Fruit fly (Drosophila melanogaster) whole organism, embryonic: Measurements from ENCODE around the gene tth.
A peak's percentile ranks its signal among the peaks of the same experiment; 100 is the strongest.

Experiments used
- Atf6 ChIP-seq: fragments of 200-800 bp; sonication (Bioruptor generic); IDR thresholded peaks from 2 replicates; pipeline ENCODE4 v1.3.6; 2022; ENCODE audit warnings: missing biosample characterization, missing genetic modification characterization
- Blimp-1 ChIP-seq: fragments of 200-800 bp; sonication (Bioruptor generic); optimal IDR thresholded peaks from 3 replicates; lab custom pipeline; 2018; ENCODE audit warnings: missing biosample characterization, missing genetic modification characterization, mild to moderate bottlenecking, moderate library complexity, missing genetic modification reagents
- CG10267 ChIP-seq: fragments of 200-800 bp; sonication (Bioruptor generic); optimal IDR thresholded peaks from 2 replicates; lab custom pipeline; 2018; ENCODE audit warnings: missing biosample characterization, mild to moderate bottlenecking, missing genetic modification characterization, moderate library complexity
- CG10979 ChIP-seq: fragments of 200-800 bp; sonication (Bioruptor generic); optimal IDR thresholded peaks from 2 replicates; lab custom pipeline; 2018; ENCODE audit warnings: missing biosample characterization, mild to moderate bottlenecking, missing genetic modification characterization, moderate library complexity
- CG13894 ChIP-seq: fragments of 200-800 bp; sonication (Bioruptor generic); optimal IDR thresholded peaks from 3 replicates; lab custom pipeline; 2018; ENCODE audit warnings: missing biosample characterization, mild to moderate bottlenecking, missing genetic modification characterization, moderate library complexity
- CG14860 ChIP-seq: fragments of 200-800 bp; sonication (Bioruptor generic); IDR thresholded peaks from 3 replicates; pipeline ENCODE4 v1.3.6; 2022; ENCODE audit warnings: missing biosample characterization, missing genetic modification characterization; ENCODE audit not compliant: partially characterized antibody
- CG15696 ChIP-seq: fragments of 200-800 bp; sonication (Bioruptor generic); optimal IDR thresholded peaks from 2 replicates; lab custom pipeline; 2019; ENCODE audit warnings: missing biosample characterization, mild to moderate bottlenecking, missing genetic modification characterization, moderate library complexity
- CG1647 ChIP-seq: fragments of 200-800 bp; sonication (Bioruptor generic); optimal IDR thresholded peaks from 3 replicates; lab custom pipeline; 2016; ENCODE audit warnings: missing biosample characterization, missing genetic modification characterization
- CG16815 ChIP-seq: fragments of 200-800 bp; sonication (Bioruptor generic); optimal IDR thresholded peaks from 3 replicates; lab custom pipeline; 2017; ENCODE audit warnings: missing biosample characterization, mild to moderate bottlenecking, missing genetic modification characterization
- CG2875 ChIP-seq: fragments of 200-800 bp; sonication (Bioruptor generic); optimal IDR thresholded peaks from 2 replicates; lab custom pipeline; 2017; ENCODE audit warnings: missing biosample characterization, mild to moderate bottlenecking, missing genetic modification characterization, missing genetic modification reagents
- CG33557 ChIP-seq: fragments of 200-800 bp; sonication (Bioruptor generic); optimal IDR thresholded peaks from 2 replicates; lab custom pipeline; 2019; ENCODE audit warnings: missing biosample characterization, mild to moderate bottlenecking, missing genetic modification characterization, moderate library complexity
- CG3407 ChIP-seq: fragments of 200-800 bp; sonication (Bioruptor generic); optimal IDR thresholded peaks from 2 replicates; lab custom pipeline; 2018; ENCODE audit warnings: missing biosample characterization, mild to moderate bottlenecking, missing genetic modification characterization
- CG4360 ChIP-seq: fragments of 200-800 bp; sonication (Bioruptor generic); IDR thresholded peaks from 2 replicates; pipeline ENCODE4 v1.3.6; 2022; ENCODE audit warnings: missing biosample characterization, missing genetic modification characterization
- CG7786 ChIP-seq: fragments of 200-800 bp; sonication (Bioruptor generic); optimal IDR thresholded peaks from 2 replicates; lab custom pipeline; 2016; ENCODE audit warnings: missing biosample characterization, missing genetic modification characterization
- CG8388 ChIP-seq: fragments of 200-800 bp; sonication (Bioruptor generic); optimal IDR thresholded peaks from 2 replicates; lab custom pipeline; 2019; ENCODE audit warnings: missing biosample characterization, mild to moderate bottlenecking, missing genetic modification characterization, moderate library complexity
- CG8944 ChIP-seq: fragments of 200-800 bp; sonication (Bioruptor generic); optimal IDR thresholded peaks from 3 replicates; lab custom pipeline; 2016; ENCODE audit warnings: missing biosample characterization, missing genetic modification characterization
- Dip3 ChIP-seq: fragments of 200-800 bp; sonication (Bioruptor generic); optimal IDR thresholded peaks from 3 replicates; lab custom pipeline; 2016; ENCODE audit warnings: missing biosample characterization, missing genetic modification characterization
- E2f2 ChIP-seq: fragments of 200-800 bp; sonication (Bioruptor generic); IDR thresholded peaks from 2 replicates; pipeline ENCODE4 v1.3.6; 2022; ENCODE audit warnings: missing biosample characterization, missing genetic modification characterization
- Ets65A ChIP-seq: fragments of 200-800 bp; sonication (Bioruptor generic); peaks from one replicate; lab custom pipeline; 2016; ENCODE audit warnings: missing biosample characterization, missing genetic modification characterization
- Gug ChIP-seq: fragments of 200-800 bp; sonication (Bioruptor generic); IDR thresholded peaks from 4 replicates; pipeline ENCODE4 v1.3.6; 2022; ENCODE audit warnings: missing biosample characterization, missing genetic modification characterization
- Mrtf ChIP-seq: fragments of 200-800 bp; sonication (Bioruptor generic); IDR thresholded peaks from 3 replicates; pipeline ENCODE4 v1.3.6; 2022; ENCODE audit warnings: missing biosample characterization, missing genetic modification characterization
- Nf-YC ChIP-seq: fragments of 200-800 bp; optimal IDR thresholded peaks from 3 replicates; lab custom pipeline; 2019; ENCODE audit warnings: missing biosample characterization, mild to moderate bottlenecking, missing genetic modification characterization, moderate library complexity
- Pdp1 ChIP-seq, 2 experiments: fragments of 200-800 bp; sonication (Bioruptor generic); optimal IDR thresholded peaks; 3 replicates each; lab custom pipeline; 2016; ENCODE audit warnings: missing biosample characterization in 2 of 2, missing genetic modification characterization in 2 of 2, mild to moderate bottlenecking in 1 of 2, moderate library complexity in 1 of 2
- Rfx ChIP-seq: fragments of 200-800 bp; sonication (Bioruptor generic); IDR thresholded peaks from 2 replicates; pipeline ENCODE4 v1.3.6; 2022; ENCODE audit warnings: missing biosample characterization, missing genetic modification characterization
- Sin3A ChIP-seq: fragments of >200 bp; optimal IDR thresholded peaks from 2 replicates; lab custom pipeline; 2018
- Stat92E ChIP-seq, 3 experiments: fragments of >200 bp in 2 of 3; fragments of 200-800 bp in 1 of 3; sonication (Bioruptor generic) in 1 of 3; optimal IDR thresholded peaks; 2 replicates each; lab custom pipeline; 2017 to 2019; ENCODE audit warnings: missing biosample characterization in 3 of 3, missing genetic modification characterization in 3 of 3, mild to moderate bottlenecking in 1 of 3, moderate library complexity in 1 of 3
- ab ChIP-seq: fragments of 200-800 bp; sonication (Bioruptor generic); optimal IDR thresholded peaks from 2 replicates; lab custom pipeline; 2016; ENCODE audit warnings: missing biosample characterization, missing genetic modification characterization
- ash1 ChIP-seq: fragments of 200-800 bp; sonication (Bioruptor generic); optimal IDR thresholded peaks from 2 replicates; lab custom pipeline; 2018; ENCODE audit warnings: missing biosample characterization, mild to moderate bottlenecking, missing genetic modification characterization
- bbx ChIP-seq: fragments of 200-800 bp; sonication (Bioruptor generic); IDR thresholded peaks from 2 replicates; pipeline ENCODE4 v1.3.6; 2022; ENCODE audit warnings: missing biosample characterization, missing genetic modification characterization; ENCODE audit not compliant: partially characterized antibody
- bsh ChIP-seq, 2 experiments: fragments of 200-800 bp; sonication (Bioruptor generic); optimal IDR thresholded peaks; 2 replicates each; lab custom pipeline; 2017 to 2018; ENCODE audit warnings: mild to moderate bottlenecking in 2 of 2, missing biosample characterization in 2 of 2, missing genetic modification characterization in 2 of 2, moderate library complexity in 1 of 2
- cad ChIP-seq: fragments of >200 bp; optimal IDR thresholded peaks from 2 replicates; lab custom pipeline; 2017; ENCODE audit warnings: missing biosample characterization, missing genetic modification characterization
- cato ChIP-seq: fragments of 200-800 bp; sonication (Bioruptor generic); optimal IDR thresholded peaks from 2 replicates; lab custom pipeline; 2016; ENCODE audit warnings: missing biosample characterization, missing genetic modification characterization, borderline replicate concordance
- ci ChIP-seq: fragments of 200-800 bp; sonication (Bioruptor generic); IDR thresholded peaks from 3 replicates; pipeline ENCODE4 v1.3.6; 2022; ENCODE audit warnings: missing biosample characterization, missing genetic modification characterization
- crc ChIP-seq: fragments of 200-800 bp; sonication (Bioruptor generic); optimal IDR thresholded peaks from 2 replicates; lab custom pipeline; 2016; ENCODE audit warnings: missing biosample characterization, missing genetic modification characterization
- danr ChIP-seq: fragments of 200-800 bp; sonication (Bioruptor generic); IDR thresholded peaks from 2 replicates; pipeline ENCODE4 v1.3.6; 2022; ENCODE audit warnings: missing biosample characterization, missing genetic modification characterization
- dpn ChIP-seq, 2 experiments: fragments of 200-800 bp; sonication (Bioruptor generic); optimal IDR thresholded peaks; 3 replicates each; lab custom pipeline; 2016; ENCODE audit warnings: missing biosample characterization in 2 of 2, missing genetic modification characterization in 2 of 2
- esg ChIP-seq: fragments of 200-800 bp; sonication (Bioruptor generic); conservative IDR thresholded peaks from 2 replicates; pipeline ENCODE4 v1.3.6; 2022; ENCODE audit warnings: missing biosample characterization, missing genetic modification characterization
- fd3F ChIP-seq: fragments of 200-800 bp; sonication (Bioruptor generic); optimal IDR thresholded peaks from 2 replicates; lab custom pipeline; 2018; ENCODE audit warnings: missing biosample characterization, mild to moderate bottlenecking, missing genetic modification characterization, moderate library complexity
- fd64A ChIP-seq: fragments of 200-800 bp; sonication (Bioruptor generic); optimal IDR thresholded peaks from 3 replicates; lab custom pipeline; 2018; ENCODE audit warnings: missing biosample characterization, mild to moderate bottlenecking, missing genetic modification characterization
- fru ChIP-seq: fragments of >200 bp; optimal IDR thresholded peaks from 2 replicates; lab custom pipeline; 2017
- fu2 ChIP-seq: fragments of 200-800 bp; sonication (Bioruptor generic); optimal IDR thresholded peaks from 2 replicates; lab custom pipeline; 2016; ENCODE audit warnings: missing biosample characterization, missing genetic modification characterization
- gcm ChIP-seq: fragments of 200-800 bp; sonication (Bioruptor generic); optimal IDR thresholded peaks from 2 replicates; lab custom pipeline; 2019; ENCODE audit warnings: missing biosample characterization, mild to moderate bottlenecking, missing genetic modification characterization, moderate library complexity
- hbn ChIP-seq: fragments of 200-800 bp; sonication (Bioruptor generic); IDR thresholded peaks from 2 replicates; pipeline ENCODE4 v1.3.6; 2022; ENCODE audit warnings: missing biosample characterization, missing genetic modification characterization; ENCODE audit not compliant: partially characterized antibody
- lab ChIP-seq: fragments of 200-800 bp; sonication (Bioruptor generic); optimal IDR thresholded peaks from 3 replicates; lab custom pipeline; 2017; ENCODE audit warnings: missing biosample characterization, missing genetic modification characterization, mild to moderate bottlenecking, moderate library complexity, missing genetic modification reagents
- lmd ChIP-seq: fragments of 200-800 bp; sonication (Bioruptor generic); IDR thresholded peaks from 2 replicates; pipeline ENCODE4 v1.3.6; 2022; ENCODE audit warnings: missing biosample characterization, missing genetic modification characterization
- onecut ChIP-seq: fragments of 200-800 bp; sonication (Bioruptor generic); IDR thresholded peaks from 2 replicates; pipeline ENCODE4 v1.3.6; 2022; ENCODE audit warnings: missing biosample characterization, missing genetic modification characterization
- sens-2 ChIP-seq: fragments of 200-800 bp; sonication (Bioruptor generic); IDR thresholded peaks from 2 replicates; pipeline ENCODE4 v1.3.6; 2022; ENCODE audit warnings: missing biosample characterization, missing genetic modification characterization
- so ChIP-seq: fragments of 200-800 bp; sonication (Bioruptor generic); IDR thresholded peaks from 3 replicates; pipeline ENCODE4 v1.3.6; 2022; ENCODE audit warnings: missing biosample characterization, missing genetic modification characterization
- sob ChIP-seq: fragments of 200-800 bp; sonication (Bioruptor generic); IDR thresholded peaks from 2 replicates; pipeline ENCODE4 v1.3.6; 2022; ENCODE audit warnings: missing biosample characterization, missing genetic modification characterization
- sqz ChIP-seq: fragments of 200-800 bp; sonication (Bioruptor generic); optimal IDR thresholded peaks from 3 replicates; lab custom pipeline; 2018; ENCODE audit warnings: missing biosample characterization, mild to moderate bottlenecking, missing genetic modification characterization

Gene tth

DNA sequence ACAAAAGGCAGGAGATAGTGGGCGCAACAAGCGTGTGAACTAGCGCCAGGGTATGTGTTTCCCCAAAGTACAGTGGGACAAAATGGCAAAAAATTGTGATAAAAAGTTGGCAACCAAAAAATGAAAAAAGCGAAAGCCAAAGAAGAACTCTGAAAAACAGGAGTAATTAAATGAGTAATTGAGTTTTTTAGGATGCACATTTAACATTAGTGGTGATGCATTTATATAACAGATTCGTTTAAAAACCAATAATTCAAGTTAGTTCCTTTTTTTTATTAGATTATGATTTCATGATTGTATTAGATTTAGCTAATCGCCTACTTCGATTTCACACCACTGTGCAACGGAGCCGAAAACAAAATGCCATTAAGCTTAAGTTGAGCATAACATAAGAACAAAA, 44.0 kb downstream of the tth start (continued):
- no peak for TF ChIP-seq Stat92E (GFP tag; optimal IDR thresholded peaks at IDR 0.05; lab: Kevin White, UChicago)
- peak; percentile 57 for TF ChIP-seq CG8944
- TF ChIP-seq CG7786: peak; percentile 31
- TF ChIP-seq CG8388 (GFP tag; lab: Kevin White, UChicago): peak; percentile 68

dm6 chrX:13570255-13570654, 46.1 kb downstream of the tth start:
- TF ChIP-seq Sin3A (lab: Kevin White, UChicago) (no peak), CG10979 (no peak), esg (GFP tag; lab: Robert Waterston, UW) (no peak), cad (no peak), fd64A (GFP tag; lab: Kevin White, UChicago) (peak; percentile 14), ab (GFP tag; lab: Kevin White, UChicago) (no peak), onecut (no peak), ash1 (GFP tag; lab: Kevin White, UChicago) (no peak), Ets65A (GFP tag; lab: Kevin White, UChicago) (no peak), Atf6 (GFP tag; lab: Robert Waterston, UW) (no peak), Blimp-1 (peak; percentile 32), fu2 (GFP tag; lab: Kevin White, UChicago) (no peak), CG1647 (GFP tag; lab: Kevin White, UChicago) (no peak), CG16815 (no peak), dpn (GFP tag; optimal IDR thresholded peaks at IDR 0.05; lab: Kevin White, UChicago) (no peak), bsh (GFP tag; optimal IDR thresholded peaks at IDR 0.05; lab: Kevin White, UChicago) (peak in 1 of 2 experiments; percentile 32), Pdp1 (GFP tag; optimal IDR thresholded peaks at IDR 0.05; lab: Kevin White, UChicago) (peak in 1 of 2 experiments; percentile 37), CG15696 (tag; lab: Kevin White, UChicago) (no peak), Gug (GFP tag; lab: Robert Waterston, UW) (no peak), CG10267 (no peak), gcm (GFP tag; lab: Kevin White, UChicago) (no peak), E2f2 (GFP tag; lab: Robert Waterston, UW) (no peak), Dip3 (GFP tag; lab: Kevin White, UChicago) (no peak), CG14860 (GFP tag; lab: Robert Waterston, UW) (no peak), Nf-YC (no peak), lab (GFP tag; lab: Kevin White, UChicago) (peak; percentile 56), CG3407 (peak; percentile 0), so (GFP tag; lab: Robert Waterston, UW) (no peak), CG13894 (no peak), Mrtf (GFP tag; lab: Robert Waterston, UW) (no peak), Rfx (GFP tag; lab: Robert Waterston, UW) (no peak; the same call in 1 of the 2 replicates), lmd (GFP tag; lab: Robert Waterston, UW) (no peak), crc (GFP tag; lab: Kevin White, UChicago) (no peak), ci (GFP tag; lab: Robert Waterston, UW) (no peak), bbx (GFP tag; lab: Robert Waterston, UW) (no peak), CG2875 (GFP tag; lab: Kevin White, UChicago) (no peak), sqz (GFP tag; lab: Kevin White, UChicago) (peak; percentile 20), CG4360 (GFP tag; lab: Robert Waterston, UW) (no peak), fd3F (peak; percentile 10), sob (GFP tag; lab: Robert Waterston, UW) (0 out of 2 replicates have a peak, but pooled peaks have one; percentile 25), danr (no peak), CG33557 (GFP tag; lab: Kevin White, UChicago) (no peak), cato (GFP tag; lab: Kevin White, UChicago) (no peak), hbn (GFP tag; lab: Robert Waterston, UW) (no peak), fru (lab: Kevin White, UChicago) (no peak), sens-2 (GFP tag; lab: Robert Waterston, UW) (no peak)
